Worm (Caenorhabditis elegans) whole organism, young adult: ENCODE data around the gene srv-29.

Experiments
- snpc-4 ChIP-seq, 5 experiments: fragments of 150-350 bp in 1 of 5; sonication (generic microtip) in 4 of 5; optimal IDR thresholded peaks; 2 replicates each; lab custom pipeline; 2014 to 2018; ENCODE audit warnings: missing genetic modification characterization in 5 of 5, missing biosample characterization in 3 of 5, antibody characterized with exemption in 2 of 5, mild to moderate bottlenecking in 2 of 5, missing compliant biosample characterization in 2 of 5, missing genotype in 2 of 5, moderate library complexity in 2 of 5, missing genetic modification reagents in 1 of 5
- ztf-25 ChIP-seq: fragments of 200-800 bp; sonication (Bioruptor generic); IDR thresholded peaks from 2 replicates; pipeline ENCODE4 v1.3.6; 2022; ENCODE audit warnings: missing genetic modification reagents, missing genetic modification characterization, missing compliant biosample characterization

DNA sequence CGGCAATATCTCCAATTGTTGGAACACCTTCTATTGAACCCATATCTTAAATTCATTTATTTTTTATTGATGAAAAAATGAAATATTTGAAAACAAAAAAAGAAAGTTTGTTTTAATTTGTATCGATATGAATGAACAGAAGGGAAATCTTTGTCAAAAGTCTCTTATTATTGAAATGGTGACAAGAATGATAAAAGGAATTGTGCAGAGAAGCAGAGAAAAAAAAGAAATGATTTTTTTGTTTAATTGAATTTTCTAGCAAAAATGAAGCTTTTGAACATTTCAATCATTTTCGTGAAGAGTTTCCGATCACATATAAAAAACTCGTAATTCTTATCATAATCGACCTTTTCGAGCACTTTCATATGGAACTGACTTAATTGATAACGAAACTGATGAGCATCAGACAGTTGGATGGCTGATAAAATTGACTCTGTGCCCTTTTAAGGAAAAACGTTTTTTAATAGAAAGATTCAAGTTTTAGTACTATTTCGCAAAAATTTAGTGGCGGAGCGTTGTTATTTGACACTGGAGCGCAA, 9.3 kb upstream of the srv-29 start, which contains the start of the genes aat-4 and T13A10.1:
- TF ChIP-seq ztf-25 (GFP tag; lab: Robert Waterston, UW) (no peak), snpc-4 (GFP tag; optimal IDR thresholded peaks at IDR 0.05; lab: Kevin White, UChicago) (no peak), snpc-4 (tag; optimal IDR thresholded peaks at IDR 0.05; lab: Kevin White, UChicago) (no peak)
